Fruit fly (Drosophila melanogaster): Measurements from ENCODE around the gene CG14020.

DNA sequence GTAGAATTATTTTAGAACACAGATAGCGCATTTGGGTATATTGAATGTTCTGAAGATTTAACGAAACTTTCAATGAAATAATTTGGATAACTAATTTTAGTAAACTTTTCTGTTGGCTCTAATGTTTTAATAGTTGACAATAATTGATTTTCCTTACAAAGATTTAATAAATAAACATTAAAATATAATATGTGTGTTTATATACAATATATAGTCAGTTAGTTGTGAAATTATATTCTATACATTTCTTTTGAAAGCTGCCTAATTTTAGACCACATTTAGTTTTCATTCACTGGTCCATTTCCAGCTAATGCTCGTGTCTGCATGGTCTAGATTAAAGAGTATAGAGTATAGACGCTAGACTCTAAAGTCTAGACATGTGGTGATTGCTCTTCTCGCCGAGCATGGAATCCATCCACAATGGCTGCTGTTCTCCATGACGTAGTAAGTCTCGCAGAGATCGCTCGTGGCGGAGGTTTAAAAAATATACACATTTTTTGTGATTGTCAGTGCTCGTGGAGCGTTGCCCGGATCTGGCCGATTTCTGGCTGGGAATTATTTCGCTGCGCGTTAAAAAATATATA is 41.4 kb downstream of the CG14020 start, which contains the start of gene GluRIIB:
- no peak for TF ChIP-seq psq (optimal IDR thresholded peaks at IDR 0.05)
- TF ChIP-seq h (optimal IDR thresholded peaks at IDR 0.05), result no peak
- TF ChIP-seq Myc (optimal IDR thresholded peaks at IDR 0.05), result no peak
- no peak for TF ChIP-seq insv (optimal IDR thresholded peaks at IDR 0.05)
- no peak for TF ChIP-seq Sin3A (optimal IDR thresholded peaks at IDR 0.05)
